Fruit fly (Drosophila melanogaster): ENCODE results near the gene CG9192.
"Not testable (repeated sequence)": the region's sequence is repeated elsewhere in the genome, so short reads cannot be mapped to it uniquely, and the experiment has no call there.

DNA sequence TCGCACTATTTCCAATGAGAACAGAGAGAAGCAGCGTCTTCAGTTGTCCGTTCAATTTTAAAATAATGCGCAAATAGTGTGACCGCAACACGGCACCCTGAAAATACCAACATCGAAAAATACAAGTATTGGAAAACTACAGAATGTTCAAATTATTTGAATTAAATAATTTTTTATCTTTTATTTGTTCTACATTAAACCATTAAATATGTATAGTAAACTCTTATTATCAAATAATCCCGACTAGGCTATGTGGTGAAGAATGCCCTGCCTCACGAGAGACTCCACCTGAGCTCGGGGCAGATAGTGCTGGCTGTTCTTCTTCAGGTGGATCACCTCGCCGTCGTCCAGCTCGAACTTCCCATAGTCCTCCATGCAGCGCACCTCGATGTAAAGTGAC is 8.7 kb upstream of the CG9192 start, which contains the start of gene CG32318:
- not testable (repeated sequence) for TF ChIP-seq wek (GFP tag; optimal IDR thresholded peaks at IDR 0.05); salm (tag; optimal IDR thresholded peaks at IDR 0.05); Rfx (GFP tag; IDR thresholded peaks at IDR 0.05); ato (GFP tag; IDR thresholded peaks at IDR 0.05; ENCODE audit: partially characterized antibody); CG7987 (GFP tag; optimal IDR thresholded peaks at IDR 0.05); psq (GFP tag; optimal IDR thresholded peaks at IDR 0.05)

Measured in whole organism, embryonic.